Worm (Caenorhabditis elegans): Measurements from ENCODE around the gene Y81G3A.6.
A peak's percentile ranks its signal among the peaks of the same experiment; 100 is the strongest.
"Not testable (repeated sequence)": the region's sequence is repeated elsewhere in the genome, so short reads cannot be mapped to it uniquely, and the experiment has no call there.

Gene Y81G3A.6

ce11 chrII:13080607-13081006 is 1.7 kb downstream of the Y81G3A.6 start, which contains the start of gene Y81G3A.2:
Gene Y81G3A.2 (plus strand): TSS chrII:13080907.
- not testable (repeated sequence) for TF ChIP-seq lsl-1 (GFP tag; optimal IDR thresholded peaks at IDR 0.05); K11D2.4 (GFP tag; IDR thresholded peaks at IDR 0.05); C06A6.2 (GFP tag; conservative IDR thresholded peaks at IDR 0.05)

- TF ChIP-seq nhr-80 (tag; optimal IDR thresholded peaks at IDR 0.05), result peak; percentile 65
- TF ChIP-seq ets-4 (GFP tag; optimal IDR thresholded peaks at IDR 0.05), result no peak
- no peak for TF ChIP-seq Y53G8AR.9 (GFP tag; conservative IDR thresholded peaks at IDR 0.05)
- peak; percentile 16 for TF ChIP-seq unc-62 (GFP tag; optimal IDR thresholded peaks at IDR 0.05)
Observed at ce11 chrII:13078848-13079428, 3.4 kb downstream of the Y81G3A.6 start, which contains the start of gene F42G4.6. Gene F42G4.6 (plus strand): TSS chrII:13079378.

- TF ChIP-seq ceh-58 (GFP tag; IDR thresholded peaks at IDR 0.05), result no peak
- TF ChIP-seq efl-1 (GFP tag; optimal IDR thresholded peaks at IDR 0.05), result no peak
- TF ChIP-seq B0035.1 (tag; optimal IDR thresholded peaks at IDR 0.05), result no peak
- peak; percentile 67 for TF ChIP-seq tlf-1 (GFP tag; optimal IDR thresholded peaks at IDR 0.05)
- no peak for TF ChIP-seq F22D6.2 (tag; optimal IDR thresholded peaks at IDR 0.05)
- TF ChIP-seq ceh-100 (GFP tag; IDR thresholded peaks at IDR 0.05), result no peak
- no peak for TF ChIP-seq dpl-1 (GFP tag; optimal IDR thresholded peaks at IDR 0.05)
- no peak for TF ChIP-seq hlh-26 (GFP tag; conservative IDR thresholded peaks at IDR 0.05)
- no peak for TF ChIP-seq ama-1 (optimal IDR thresholded peaks at IDR 0.05)
- TF ChIP-seq ama-1 (GFP tag; optimal IDR thresholded peaks at IDR 0.05), result no peak
- no peak for TF ChIP-seq lsy-27 (tag; optimal IDR thresholded peaks at IDR 0.05; ENCODE audit: borderline replicate concordance, insufficient read depth)
- TF ChIP-seq aptf-3 (GFP tag; IDR thresholded peaks at IDR 0.05), result no peak
- no peak for TF ChIP-seq F52B5.7 (tag; optimal IDR thresholded peaks at IDR 0.05)
- no peak for TF ChIP-seq snpc-1.3 (tag; optimal IDR thresholded peaks at IDR 0.05; ENCODE audit: insufficient read depth)
- TF ChIP-seq hrde-1 (tag; optimal IDR thresholded peaks at IDR 0.05; ENCODE audit: borderline replicate concordance), result no peak
- no peak for TF ChIP-seq bed-1 (GFP tag; IDR thresholded peaks at IDR 0.05)
- no peak for TF ChIP-seq rcor-1 (GFP tag; IDR thresholded peaks at IDR 0.05)
- no peak for TF ChIP-seq F39B2.1 (GFP tag; IDR thresholded peaks at IDR 0.05)
- no peak for TF ChIP-seq akir-1 (GFP tag; optimal IDR thresholded peaks at IDR 0.05)
- TF ChIP-seq lag-1 (GFP tag; IDR thresholded peaks at IDR 0.05), result no peak
- TF ChIP-seq nfya-1 (tag; optimal IDR thresholded peaks at IDR 0.05; ENCODE audit: borderline replicate concordance, insufficient read depth), result no peak
- no peak for TF ChIP-seq hsf-1 (GFP tag; IDR thresholded peaks at IDR 0.05)
- TF ChIP-seq madf-3 (GFP tag; IDR thresholded peaks at IDR 0.05), result no peak
- TF ChIP-seq xnd-1 (tag; optimal IDR thresholded peaks at IDR 0.05), result no peak
- no peak for TF ChIP-seq lin-35 (GFP tag; optimal IDR thresholded peaks at IDR 0.05)
- no peak for TF ChIP-seq madf-8 (GFP tag; conservative IDR thresholded peaks at IDR 0.05)
- TF ChIP-seq sptf-2 (GFP tag; optimal IDR thresholded peaks at IDR 0.05), result no peak
- no peak for TF ChIP-seq fkh-3 (tag; optimal IDR thresholded peaks at IDR 0.05)
- no peak for TF ChIP-seq ztf-25 (GFP tag; IDR thresholded peaks at IDR 0.05)
- no peak for TF ChIP-seq hmg-20 (GFP tag; IDR thresholded peaks at IDR 0.05)
- no peak for TF ChIP-seq Y79H2A.3 (GFP tag; conservative IDR thresholded peaks at IDR 0.05)
- no peak for TF ChIP-seq snpc-3.4 (tag; optimal IDR thresholded peaks at IDR 0.05)
- TF ChIP-seq tbp1 (GFP tag; optimal IDR thresholded peaks at IDR 0.05), result peak; percentile 24
- TF ChIP-seq egl-44 (GFP tag; IDR thresholded peaks at IDR 0.05), result no peak
- no peak for TF ChIP-seq sea-2 (GFP tag; IDR thresholded peaks at IDR 0.05)
- TF ChIP-seq unc-62 (GFP tag; optimal IDR thresholded peaks at IDR 0.05), result no peak
- TF ChIP-seq rec-8 (tag; optimal IDR thresholded peaks at IDR 0.05), result no peak
- TF ChIP-seq ceh-91 (GFP tag; IDR thresholded peaks at IDR 0.05), result no peak
- TF ChIP-seq athp-1 (tag; optimal IDR thresholded peaks at IDR 0.05), result no peak
Observed at ce11 chrII:13077746-13078145, 4.6 kb downstream of the Y81G3A.6 start.

All from whole organism, young adult.